Worm (Caenorhabditis elegans): ENCODE results near the gene tbc-1.

- TF ChIP-seq ceh-27 (GFP tag; optimal IDR thresholded peaks at IDR 0.05) (no peak), ceh-79 (tag; optimal IDR thresholded peaks at IDR 0.05) (no peak), ama-1 (optimal IDR thresholded peaks at IDR 0.05) (no peak), ama-1 (GFP tag; optimal IDR thresholded peaks at IDR 0.05) (no peak), C17E4.6 (GFP tag; IDR thresholded peaks at IDR 0.05) (no peak), lin-40 (tag; optimal IDR thresholded peaks at IDR 0.05) (no peak), hmg-20 (GFP tag; IDR thresholded peaks at IDR 0.05) (no peak), dpl-1 (GFP tag; optimal IDR thresholded peaks at IDR 0.05) (no peak), athp-1 (tag; optimal IDR thresholded peaks at IDR 0.05) (no peak)
These were observed 47.8 kb upstream of the tbc-1 start for ce11 chrX:14922758-14923157.
